Worm (Caenorhabditis elegans) whole organism, early embryonic: ENCODE results near the gene F46F3.3.

ENCODE experiments used
- ama-1 ChIP-seq: fragments of 150-350 bp; optimal IDR thresholded peaks from 2 replicates; lab custom pipeline; 2014
- flt-1 ChIP-seq: fragments of 200-800 bp; sonication (Bioruptor generic); IDR thresholded peaks from 2 replicates; pipeline ENCODE4 v1.3.6; 2022; ENCODE audit warnings: missing genetic modification characterization, missing compliant biosample characterization
- hmg-4 ChIP-seq: fragments of 200-800 bp; sonication (Bioruptor generic); optimal IDR thresholded peaks from 2 replicates; lab custom pipeline; 2018; ENCODE audit warnings: mild to moderate bottlenecking, missing genetic modification characterization, missing compliant biosample characterization
- hnd-1 ChIP-seq: sonication (generic microtip); optimal IDR thresholded peaks from 2 replicates; lab custom pipeline; 2016; ENCODE audit warnings: missing genetic modification characterization, missing compliant biosample characterization

DNA sequence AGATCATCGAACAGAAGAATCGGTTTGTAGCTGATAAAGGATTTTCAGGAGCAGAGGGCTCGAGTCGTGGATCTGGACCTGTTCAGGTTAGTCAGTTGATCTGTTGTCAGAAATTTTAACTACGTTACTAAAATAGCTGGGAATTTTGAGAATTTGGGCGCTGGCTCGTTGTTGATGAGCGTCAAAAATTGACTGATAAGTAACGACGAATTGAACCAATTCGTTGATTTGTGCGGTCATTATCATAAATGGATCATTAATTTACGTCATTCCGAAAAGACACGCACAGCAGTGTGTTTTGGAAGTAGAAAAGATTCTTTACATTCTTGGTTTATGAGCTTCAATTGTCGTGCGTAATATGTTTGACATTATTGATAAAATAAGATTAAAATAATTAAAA, 19.5 kb upstream of the F46F3.3 start:
- TF ChIP-seq ama-1 (lab: Kevin White, UChicago) (no peak), hmg-4 (GFP tag; lab: Kevin White, UChicago) (no peak), flt-1 (GFP tag; lab: Robert Waterston, UW) (no peak), hnd-1 (tag; lab: Kevin White, UChicago) (no peak)
